Worm (Caenorhabditis elegans) whole organism, L4 larva: ENCODE data around the gene nhr-17.

Experiments
- F10B5.3 ChIP-seq: sonication (generic microtip); optimal IDR thresholded peaks from 2 replicates; lab custom pipeline; 2016; ENCODE audit warnings: mild to moderate bottlenecking, missing genetic modification characterization, missing compliant biosample characterization
- F44E2.7 ChIP-seq: fragments of 200-800 bp; sonication (Bioruptor generic); IDR thresholded peaks from 2 replicates; pipeline ENCODE4 v2.1.2; 2022; ENCODE audit warnings: missing genetic modification characterization, missing compliant biosample characterization
- F49E8.2 ChIP-seq: sonication (generic microtip); optimal IDR thresholded peaks from 2 replicates; lab custom pipeline; 2016; ENCODE audit warnings: missing compliant biosample characterization, mild to moderate bottlenecking, missing genetic modification characterization, borderline replicate concordance
- T20F7.1 ChIP-seq: fragments of 200-800 bp; sonication (Bioruptor generic); optimal IDR thresholded peaks from 2 replicates; lab custom pipeline; 2018; ENCODE audit warnings: mild to moderate bottlenecking, missing genetic modification characterization, missing compliant biosample characterization
- T26A8.4 ChIP-seq: fragments of 200-800 bp; sonication (Bioruptor generic); IDR thresholded peaks from 2 replicates; pipeline ENCODE4 v1.3.6; 2022; ENCODE audit warnings: missing genetic modification characterization, missing compliant biosample characterization
- ZK546.5 ChIP-seq, 2 experiments: sonication (generic microtip); optimal IDR thresholded peaks; 2 replicates each; lab custom pipeline; 2017; ENCODE audit warnings: missing biosample characterization in 2 of 2, missing genetic modification characterization in 2 of 2
- aha-1 ChIP-seq: fragments of 150-350 bp; peaks from one replicate; lab custom pipeline; 2014; ENCODE audit warnings: missing biosample characterization, missing genetic modification characterization
- aly-2 ChIP-seq: sonication (generic microtip); optimal IDR thresholded peaks from 2 replicates; lab custom pipeline; 2018; ENCODE audit warnings: missing biosample characterization, missing genetic modification characterization
- ama-1 ChIP-seq: fragments of 150-350 bp; optimal IDR thresholded peaks from 2 replicates; lab custom pipeline; 2014; ENCODE audit warnings: inconsistent platforms, mixed read lengths
- ceh-20 ChIP-seq: fragments of 200-800 bp; sonication (Bioruptor generic); IDR thresholded peaks from 2 replicates; pipeline ENCODE4 v1.3.6; 2022; ENCODE audit warnings: missing genetic modification reagents, missing genetic modification characterization, missing compliant biosample characterization
- ceh-28 ChIP-seq: fragments of 150-350 bp; optimal IDR thresholded peaks from 2 replicates; lab custom pipeline; 2014; ENCODE audit warnings: missing biosample characterization, missing genetic modification reagents, missing genetic modification characterization
- ces-1 ChIP-seq: fragments of 150-350 bp; sonication (generic microtip); optimal IDR thresholded peaks from 4 replicates; lab custom pipeline; 2014; ENCODE audit warnings: missing biosample characterization, missing genetic modification reagents, missing genetic modification characterization
- ctbp-1 ChIP-seq: fragments of 200-800 bp; sonication (Bioruptor generic); IDR thresholded peaks from 2 replicates; pipeline ENCODE4 v1.3.6; 2022; ENCODE audit warnings: missing genetic modification reagents, missing genetic modification characterization, missing compliant biosample characterization
- daf-16 ChIP-seq, 3 experiments: sonication (generic microtip); optimal IDR thresholded peaks; 2 replicates each; lab custom pipeline; 2016 to 2017; ENCODE audit warnings: missing genetic modification characterization in 3 of 3, missing genetic modification reagents in 3 of 3, mild to moderate bottlenecking in 2 of 3, missing compliant biosample characterization in 2 of 3, missing biosample characterization in 1 of 3, moderate library complexity in 1 of 3
- daf-8 ChIP-seq: fragments of 200-800 bp; sonication (Bioruptor generic); IDR thresholded peaks from 2 replicates; pipeline ENCODE4 v1.3.6; 2022; ENCODE audit warnings: missing genetic modification characterization, missing compliant biosample characterization
- dmd-6 ChIP-seq: fragments of 200-800 bp; sonication (Bioruptor generic); IDR thresholded peaks from 2 replicates; pipeline ENCODE4 v1.3.6; 2022; ENCODE audit warnings: missing genetic modification reagents, missing genetic modification characterization, missing compliant biosample characterization
- dmd-8 ChIP-seq: fragments of 200-800 bp; sonication (Bioruptor generic); IDR thresholded peaks from 2 replicates; pipeline ENCODE4 v1.3.6; 2022; ENCODE audit warnings: missing genetic modification characterization, missing compliant biosample characterization
- dmd-9 ChIP-seq: fragments of 200-800 bp; sonication (Bioruptor generic); IDR thresholded peaks from 2 replicates; pipeline ENCODE4 v1.3.6; 2022; ENCODE audit warnings: missing genetic modification reagents, missing genetic modification characterization, missing compliant biosample characterization
- duxl-1 ChIP-seq: sonication (generic microtip); optimal IDR thresholded peaks from 2 replicates; lab custom pipeline; 2016; ENCODE audit warnings: mild to moderate bottlenecking, missing genetic modification characterization, moderate library complexity, missing compliant biosample characterization; ENCODE audit not compliant: poor library complexity
- dve-1 ChIP-seq: sonication (generic microtip); optimal IDR thresholded peaks from 2 replicates; lab custom pipeline; 2017; ENCODE audit warnings: antibody characterized with exemption, mild to moderate bottlenecking, missing genetic modification characterization, missing compliant biosample characterization; ENCODE audit not compliant: insufficient read depth
- egl-27 ChIP-seq: sonication (generic microtip); optimal IDR thresholded peaks from 3 replicates; lab custom pipeline; 2017; ENCODE audit warnings: missing biosample characterization, missing genetic modification reagents, missing genetic modification characterization
- egl-43 ChIP-seq: fragments of 200-800 bp; sonication (Bioruptor generic); IDR thresholded peaks from 2 replicates; pipeline ENCODE4 v1.3.6; 2022; ENCODE audit warnings: missing genetic modification reagents, missing genetic modification characterization, missing compliant biosample characterization
- fkh-10 ChIP-seq: fragments of 150-350 bp; optimal IDR thresholded peaks from 2 replicates; lab custom pipeline; 2014; ENCODE audit warnings: missing biosample characterization, missing genetic modification reagents, missing genetic modification characterization
- fos-1 ChIP-seq: fragments of 150-350 bp; optimal IDR thresholded peaks from 2 replicates; lab custom pipeline; 2014; ENCODE audit warnings: missing biosample characterization, missing genetic modification characterization
- hif-1 ChIP-seq, 2 experiments: sonication (generic microtip); optimal IDR thresholded peaks; 2 replicates each; lab custom pipeline; 2016 to 2017; ENCODE audit warnings: missing compliant biosample characterization in 2 of 2, missing genetic modification characterization in 2 of 2, missing genetic modification reagents in 2 of 2, missing genotype in 2 of 2, mild to moderate bottlenecking in 1 of 2
- hlh-11 ChIP-seq: fragments of 200-800 bp; sonication (Bioruptor generic); optimal IDR thresholded peaks from 2 replicates; lab custom pipeline; 2018; ENCODE audit warnings: mild to moderate bottlenecking, missing genetic modification characterization, missing compliant biosample characterization
- hlh-30 ChIP-seq: sonication (generic microtip); optimal IDR thresholded peaks from 2 replicates; lab custom pipeline; 2017; ENCODE audit warnings: antibody characterized with exemption, mild to moderate bottlenecking, missing genetic modification characterization, missing compliant biosample characterization; ENCODE audit not compliant: insufficient read depth
- lim-7 ChIP-seq: fragments of 200-800 bp; sonication (Bioruptor generic); IDR thresholded peaks from 2 replicates; pipeline ENCODE4 v1.3.6; 2022; ENCODE audit warnings: missing genetic modification characterization, missing compliant biosample characterization
- lin-1 ChIP-seq: fragments of 200-800 bp; sonication (Bioruptor generic); IDR thresholded peaks from 2 replicates; pipeline ENCODE4 v1.3.6; 2022; ENCODE audit warnings: missing genetic modification reagents, missing genetic modification characterization, missing compliant biosample characterization
- lin-38 ChIP-seq: fragments of 200-800 bp; sonication (Bioruptor generic); IDR thresholded peaks from 2 replicates; pipeline ENCODE4 v1.3.6; 2022; ENCODE audit warnings: missing genetic modification reagents, missing genetic modification characterization, missing compliant biosample characterization
- lin-39 ChIP-seq: fragments of 150-350 bp; optimal IDR thresholded peaks from 2 replicates; lab custom pipeline; 2014; ENCODE audit warnings: missing biosample characterization, missing genetic modification reagents, missing genetic modification characterization
- lsy-2 ChIP-seq, 2 experiments: fragments of 150-350 bp in 1 of 2; sonication (generic microtip) in 1 of 2; optimal IDR thresholded peaks; 2 replicates each; lab custom pipeline; 2014 to 2017; ENCODE audit warnings: missing biosample characterization in 2 of 2, missing genetic modification characterization in 2 of 2
- madf-9 ChIP-seq: fragments of 200-800 bp; sonication (Bioruptor generic); conservative IDR thresholded peaks from 2 replicates; pipeline ENCODE4 v1.3.6; 2022; ENCODE audit warnings: missing genetic modification reagents, missing genetic modification characterization, missing compliant biosample characterization
- mep-1 ChIP-seq: fragments of 150-350 bp; sonication (generic microtip); optimal IDR thresholded peaks from 3 replicates; lab custom pipeline; 2014; ENCODE audit warnings: missing biosample characterization, missing genetic modification characterization
- nhr-102 ChIP-seq: sonication (generic microtip); optimal IDR thresholded peaks from 2 replicates; lab custom pipeline; 2016; ENCODE audit warnings: mild to moderate bottlenecking, missing genetic modification characterization, moderate library complexity, missing compliant biosample characterization
- nhr-11 ChIP-seq: fragments of 150-350 bp; optimal IDR thresholded peaks from 2 replicates; lab custom pipeline; 2014; ENCODE audit warnings: missing biosample characterization, missing genetic modification characterization
- nhr-42 ChIP-seq: fragments of 200-800 bp; sonication (Bioruptor generic); IDR thresholded peaks from 2 replicates; pipeline ENCODE4 v1.3.6; 2022; ENCODE audit warnings: missing genetic modification characterization, missing compliant biosample characterization
- nhr-48 ChIP-seq: sonication (generic microtip); optimal IDR thresholded peaks from 2 replicates; lab custom pipeline; 2016; ENCODE audit warnings: mild to moderate bottlenecking, missing genetic modification characterization, missing compliant biosample characterization
- nhr-76 ChIP-seq: fragments of 150-350 bp; optimal IDR thresholded peaks from 2 replicates; lab custom pipeline; 2014; ENCODE audit warnings: missing biosample characterization, missing genetic modification characterization
- pha-4 ChIP-seq, 2 experiments: fragments of 150-350 bp in 1 of 2; fragments of 200-800 bp in 1 of 2; sonication (Bioruptor generic) in 1 of 2; IDR thresholded peaks in 1 of 2; optimal IDR thresholded peaks in 1 of 2; 2 replicates each; pipeline versions ENCODE4 v1.3.6 to Lab custom; 2014 to 2022; ENCODE audit warnings: missing genetic modification characterization in 2 of 2, missing genetic modification reagents in 2 of 2, missing biosample characterization in 1 of 2, missing compliant biosample characterization in 1 of 2
- rbr-2 ChIP-seq: sonication (generic microtip); optimal IDR thresholded peaks from 2 replicates; lab custom pipeline; 2016; ENCODE audit warnings: missing genotype, missing genetic modification characterization, missing compliant biosample characterization
- skn-1 ChIP-seq: fragments of 150-350 bp; optimal IDR thresholded peaks from 2 replicates; lab custom pipeline; 2014; ENCODE audit warnings: missing biosample characterization, missing genetic modification characterization
- tra-1 ChIP-seq: fragments of 200-800 bp; sonication (Bioruptor generic); IDR thresholded peaks from 2 replicates; pipeline ENCODE4 v1.3.6; 2022; ENCODE audit warnings: missing genetic modification reagents, missing genetic modification characterization, missing compliant biosample characterization
- unc-130 ChIP-seq: sonication (generic microtip); optimal IDR thresholded peaks from 2 replicates; lab custom pipeline; 2016; ENCODE audit warnings: missing genetic modification reagents, missing genetic modification characterization, missing compliant biosample characterization
- unc-62 ChIP-seq, 3 experiments: fragments of 150-350 bp in 1 of 3; sonication (generic microtip); optimal IDR thresholded peaks in 2 of 3; peaks in 1 of 3; 1 replicate in 1 of 3; 2 replicates in 2 of 3; lab custom pipeline; 2014 to 2017; ENCODE audit warnings: missing biosample characterization in 3 of 3, missing genetic modification characterization in 3 of 3, missing genetic modification reagents in 3 of 3, missing genotype in 1 of 3
- vab-7 ChIP-seq: fragments of 200-800 bp; sonication (Bioruptor generic); IDR thresholded peaks from 2 replicates; pipeline ENCODE4 v1.3.6; 2022; ENCODE audit warnings: missing genetic modification reagents, missing genetic modification characterization, missing compliant biosample characterization
- zfp-3 ChIP-seq: fragments of 200-800 bp; sonication (Bioruptor generic); conservative IDR thresholded peaks from 2 replicates; pipeline ENCODE4 v1.3.6; 2022; ENCODE audit warnings: missing genetic modification reagents, missing genetic modification characterization, missing compliant biosample characterization
- zip-11 ChIP-seq: fragments of 200-800 bp; sonication (Bioruptor generic); IDR thresholded peaks from 2 replicates; pipeline ENCODE4 v1.3.6; 2022; ENCODE audit warnings: missing genetic modification characterization, missing compliant biosample characterization
- zip-2 ChIP-seq: fragments of 150-350 bp; optimal IDR thresholded peaks from 2 replicates; lab custom pipeline; 2014; ENCODE audit warnings: missing biosample characterization, missing genetic modification characterization
- ztf-7 ChIP-seq: fragments of 150-350 bp; optimal IDR thresholded peaks from 2 replicates; lab custom pipeline; 2014; ENCODE audit warnings: missing biosample characterization, missing genetic modification characterization

Gene nhr-17

DNA sequence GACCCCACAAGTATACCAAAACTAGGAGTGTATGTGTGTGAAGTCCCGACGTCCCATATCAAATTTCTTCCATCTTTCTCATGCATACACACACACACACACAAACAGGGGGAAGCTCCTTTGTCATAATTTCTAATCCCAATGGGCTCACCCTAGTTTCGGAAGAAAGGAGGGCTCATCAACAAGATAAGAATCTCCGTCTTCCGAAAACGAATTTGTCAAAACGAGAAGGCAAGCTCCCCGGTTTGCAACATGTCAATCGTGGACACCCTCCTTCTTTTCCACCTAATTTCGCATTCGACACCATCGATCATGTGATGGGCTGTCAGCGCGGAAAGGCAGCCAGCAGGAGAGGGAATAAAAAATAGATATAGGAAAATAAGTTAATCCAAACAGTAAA, 22.7 kb upstream of the nhr-17 start:
- TF ChIP-seq T20F7.1 (GFP tag; lab: Kevin White, UChicago) (no peak), unc-62 (GFP tag; optimal IDR thresholded peaks at IDR 0.05 in 1 of 2; lab: Kevin White, UChicago) (peak in 1 of 2 experiments; percentile 97), unc-62 (tag; optimal IDR thresholded peaks at IDR 0.05; lab: Kevin White, UChicago) (no peak), hlh-11 (tag; lab: Kevin White, UChicago) (peak; percentile 70), ctbp-1 (peak; percentile 25; the same call in 1 of the 2 replicates), rbr-2 (tag; lab: Kevin White, UChicago) (peak; percentile 30), nhr-42 (GFP tag; lab: Robert Waterston, UW) (no peak), ceh-28 (tag; lab: Kevin White, UChicago) (no peak), unc-130 (no peak), hlh-30 (peak; percentile 68), nhr-48 (tag; lab: Kevin White, UChicago) (peak; percentile 22), pha-4 (GFP tag; IDR thresholded peaks at IDR 0.05; lab: Robert Waterston, UW) (no peak), pha-4 (tag; optimal IDR thresholded peaks at IDR 0.05; lab: Kevin White, UChicago) (no peak), tra-1 (GFP tag; lab: Robert Waterston, UW) (peak; percentile 73), ces-1 (GFP tag; lab: Kevin White, UChicago) (no peak), madf-9 (no peak), daf-8 (GFP tag; lab: Robert Waterston, UW) (no peak), F44E2.7 (GFP tag; lab: Robert Waterston, UW) (no peak), skn-1 (tag; lab: Kevin White, UChicago) (no peak), egl-27 (tag; lab: Kevin White, UChicago) (no peak), F10B5.3 (tag; lab: Kevin White, UChicago) (no peak), mep-1 (tag; lab: Kevin White, UChicago) (peak; percentile 68), aha-1 (tag; lab: Kevin White, UChicago) (peak; percentile 90), lsy-2 (tag; optimal IDR thresholded peaks at IDR 0.05; lab: Kevin White, UChicago) (peak in 1 of 2 experiments; percentile 44), nhr-11 (tag; lab: Kevin White, UChicago) (no peak), hif-1 (tag; optimal IDR thresholded peaks at IDR 0.05; lab: Kevin White, UChicago) (no peak), zip-11 (GFP tag; lab: Robert Waterston, UW) (no peak), ZK546.5 (tag; optimal IDR thresholded peaks at IDR 0.05; lab: Kevin White, UChicago) (no peak), nhr-76 (no peak), nhr-102 (tag; lab: Kevin White, UChicago) (peak; percentile 3), egl-43 (peak; percentile 58; the same call in 1 of the 2 replicates), daf-16 (GFP tag; optimal IDR thresholded peaks at IDR 0.05; lab: Kevin White, UChicago) (peak in 1 of 2 experiments; percentile 23), daf-16 (tag; optimal IDR thresholded peaks at IDR 0.05; lab: Kevin White, UChicago) (peak; percentile 43), dmd-8 (GFP tag; lab: Robert Waterston, UW) (no peak), lim-7 (GFP tag; lab: Robert Waterston, UW) (no peak), lin-39 (tag; lab: Kevin White, UChicago) (peak; percentile 90), dve-1 (tag; lab: Kevin White, UChicago) (peak; percentile 75), aly-2 (tag; lab: Kevin White, UChicago) (no peak), lin-38 (GFP tag; lab: Robert Waterston, UW) (no peak), zip-2 (tag; lab: Kevin White, UChicago) (no peak), fkh-10 (no peak), lin-1 (GFP tag; lab: Robert Waterston, UW) (no peak), F49E8.2 (no peak), zfp-3 (GFP tag; lab: Robert Waterston, UW) (no peak), dmd-9 (GFP tag; lab: Robert Waterston, UW) (no peak), vab-7 (GFP tag; lab: Robert Waterston, UW) (0 out of 2 replicates have a peak, but pooled peaks have one; percentile 25), fos-1 (tag; lab: Kevin White, UChicago) (no peak), ama-1 (no peak), ztf-7 (no peak), T26A8.4 (GFP tag; lab: Robert Waterston, UW) (0 out of 2 replicates have a peak, but pooled peaks have one; percentile 20), dmd-6 (GFP tag; lab: Robert Waterston, UW) (peak; percentile 85), duxl-1 (tag; lab: Kevin White, UChicago) (no peak), ceh-20 (GFP tag; lab: Robert Waterston, UW) (peak; percentile 92)
